Worm (Caenorhabditis elegans) whole organism, L4 larva: ENCODE measurements around the gene dpy-28.

Experiments
- F37D6.2 ChIP-seq: sonication (generic microtip); optimal IDR thresholded peaks from 2 replicates; lab custom pipeline; 2016; ENCODE audit warnings: mild to moderate bottlenecking, missing genetic modification characterization, missing compliant biosample characterization
- F44E2.7 ChIP-seq: fragments of 200-800 bp; sonication (Bioruptor generic); IDR thresholded peaks from 2 replicates; pipeline ENCODE4 v2.1.2; 2022; ENCODE audit warnings: missing genetic modification characterization, missing compliant biosample characterization
- Y48G9A.11 ChIP-seq: fragments of 200-800 bp; sonication (Bioruptor generic); IDR thresholded peaks from 2 replicates; pipeline ENCODE4 v1.3.6; 2022; ENCODE audit warnings: missing genetic modification reagents, missing genetic modification characterization, missing compliant biosample characterization
- Y5F2A.4 ChIP-seq: fragments of 200-800 bp; sonication (Bioruptor generic); optimal IDR thresholded peaks from 2 replicates; lab custom pipeline; 2018; ENCODE audit warnings: mild to moderate bottlenecking, missing genetic modification characterization, missing compliant biosample characterization
- Y75B8A.6 ChIP-seq: fragments of 200-800 bp; sonication (Bioruptor generic); IDR thresholded peaks from 2 replicates; pipeline ENCODE4 v1.3.6; 2022; ENCODE audit warnings: missing genetic modification reagents, missing genetic modification characterization, missing compliant biosample characterization
- ZK337.2 ChIP-seq: fragments of 200-800 bp; sonication (Bioruptor generic); IDR thresholded peaks from 2 replicates; pipeline ENCODE4 v1.3.6; 2022; ENCODE audit warnings: missing genetic modification reagents, missing genetic modification characterization, missing compliant biosample characterization
- aha-1 ChIP-seq: fragments of 150-350 bp; peaks from one replicate; lab custom pipeline; 2014; ENCODE audit warnings: missing biosample characterization, missing genetic modification characterization
- aly-2 ChIP-seq: sonication (generic microtip); optimal IDR thresholded peaks from 2 replicates; lab custom pipeline; 2018; ENCODE audit warnings: missing biosample characterization, missing genetic modification characterization
- ama-1 ChIP-seq: fragments of 150-350 bp; optimal IDR thresholded peaks from 2 replicates; lab custom pipeline; 2014; ENCODE audit warnings: inconsistent platforms, mixed read lengths
- ceh-32 ChIP-seq: sonication (generic microtip); optimal IDR thresholded peaks from 2 replicates; lab custom pipeline; 2016; ENCODE audit warnings: mild to moderate bottlenecking, missing genetic modification characterization, missing compliant biosample characterization; ENCODE audit not compliant: poor library complexity
- ceh-44 ChIP-seq: fragments of 200-800 bp; sonication (Bioruptor generic); IDR thresholded peaks from 2 replicates; pipeline ENCODE4 v1.3.6; 2022; ENCODE audit warnings: missing genetic modification reagents, missing genetic modification characterization, missing compliant biosample characterization
- ceh-62 ChIP-seq: sonication (generic microtip); optimal IDR thresholded peaks from 2 replicates; lab custom pipeline; 2017; ENCODE audit warnings: missing biosample characterization, missing genetic modification characterization
- daf-12 ChIP-seq: fragments of 150-350 bp; optimal IDR thresholded peaks from 2 replicates; lab custom pipeline; 2014; ENCODE audit warnings: missing biosample characterization, missing genetic modification reagents, missing genetic modification characterization
- dmd-9 ChIP-seq: fragments of 200-800 bp; sonication (Bioruptor generic); IDR thresholded peaks from 2 replicates; pipeline ENCODE4 v1.3.6; 2022; ENCODE audit warnings: missing genetic modification reagents, missing genetic modification characterization, missing compliant biosample characterization
- dpl-1 ChIP-seq: fragments of 150-350 bp; optimal IDR thresholded peaks from 2 replicates; lab custom pipeline; 2014; ENCODE audit warnings: missing biosample characterization, missing genetic modification reagents, missing genetic modification characterization
- egl-43 ChIP-seq: fragments of 200-800 bp; sonication (Bioruptor generic); IDR thresholded peaks from 2 replicates; pipeline ENCODE4 v1.3.6; 2022; ENCODE audit warnings: missing genetic modification reagents, missing genetic modification characterization, missing compliant biosample characterization
- fkh-10 ChIP-seq: fragments of 150-350 bp; optimal IDR thresholded peaks from 2 replicates; lab custom pipeline; 2014; ENCODE audit warnings: missing biosample characterization, missing genetic modification reagents, missing genetic modification characterization
- hlh-11 ChIP-seq: fragments of 200-800 bp; sonication (Bioruptor generic); optimal IDR thresholded peaks from 2 replicates; lab custom pipeline; 2018; ENCODE audit warnings: mild to moderate bottlenecking, missing genetic modification characterization, missing compliant biosample characterization
- hmg-1.1 ChIP-seq: fragments of 200-800 bp; sonication (Bioruptor generic); IDR thresholded peaks from 2 replicates; pipeline ENCODE4 v1.3.6; 2022; ENCODE audit warnings: missing genetic modification reagents, missing genetic modification characterization, missing compliant biosample characterization
- lin-13 ChIP-seq: fragments of 150-350 bp; optimal IDR thresholded peaks from 2 replicates; lab custom pipeline; 2014; ENCODE audit warnings: missing biosample characterization, missing genetic modification reagents, missing genetic modification characterization
- lin-29 ChIP-seq: fragments of 200-800 bp; sonication (Bioruptor generic); IDR thresholded peaks from 2 replicates; pipeline ENCODE4 v1.3.6; 2022; ENCODE audit warnings: missing genetic modification reagents, missing genetic modification characterization, missing compliant biosample characterization
- lin-38 ChIP-seq: fragments of 200-800 bp; sonication (Bioruptor generic); IDR thresholded peaks from 2 replicates; pipeline ENCODE4 v1.3.6; 2022; ENCODE audit warnings: missing genetic modification reagents, missing genetic modification characterization, missing compliant biosample characterization
- lir-3 ChIP-seq: sonication (generic microtip); optimal IDR thresholded peaks from 2 replicates; lab custom pipeline; 2016; ENCODE audit warnings: mild to moderate bottlenecking, missing genetic modification characterization, missing compliant biosample characterization
- madf-5 ChIP-seq, 2 experiments: fragments of 200-800 bp; sonication (Bioruptor generic); IDR thresholded peaks; 2 replicates each; pipeline ENCODE4 v1.3.6; 2022; ENCODE audit warnings: missing compliant biosample characterization in 2 of 2, missing genetic modification characterization in 2 of 2
- madf-9 ChIP-seq: fragments of 200-800 bp; sonication (Bioruptor generic); conservative IDR thresholded peaks from 2 replicates; pipeline ENCODE4 v1.3.6; 2022; ENCODE audit warnings: missing genetic modification reagents, missing genetic modification characterization, missing compliant biosample characterization
- mdt-29 ChIP-seq: fragments of 200-800 bp; sonication (Bioruptor generic); IDR thresholded peaks from 2 replicates; pipeline ENCODE4 v1.3.6; 2022; ENCODE audit warnings: missing genetic modification reagents, missing genetic modification characterization, missing compliant biosample characterization
- mxl-3 ChIP-seq: fragments of 200-800 bp; sonication (Bioruptor generic); optimal IDR thresholded peaks from 2 replicates; lab custom pipeline; 2018; ENCODE audit warnings: mild to moderate bottlenecking, missing genetic modification characterization, missing compliant biosample characterization
- nhr-102 ChIP-seq: sonication (generic microtip); optimal IDR thresholded peaks from 2 replicates; lab custom pipeline; 2016; ENCODE audit warnings: mild to moderate bottlenecking, missing genetic modification characterization, moderate library complexity, missing compliant biosample characterization
- nhr-25 ChIP-seq: sonication (generic microtip); optimal IDR thresholded peaks from 2 replicates; lab custom pipeline; 2017; ENCODE audit warnings: missing genetic modification characterization, mild to moderate bottlenecking, missing compliant biosample characterization, antibody characterized with exemption, moderate library complexity, borderline replicate concordance; ENCODE audit not compliant: insufficient read depth
- nhr-28 ChIP-seq: fragments of 150-350 bp; optimal IDR thresholded peaks from 2 replicates; lab custom pipeline; 2014; ENCODE audit warnings: missing biosample characterization, missing genetic modification characterization
- nhr-41 ChIP-seq: fragments of 200-800 bp; sonication (Bioruptor generic); IDR thresholded peaks from 2 replicates; pipeline ENCODE4 v1.3.6; 2022; ENCODE audit warnings: missing genetic modification reagents, missing genetic modification characterization, missing compliant biosample characterization
- nhr-42 ChIP-seq: fragments of 200-800 bp; sonication (Bioruptor generic); IDR thresholded peaks from 2 replicates; pipeline ENCODE4 v1.3.6; 2022; ENCODE audit warnings: missing genetic modification characterization, missing compliant biosample characterization
- nhr-6 ChIP-seq: fragments of 150-350 bp; optimal IDR thresholded peaks from 2 replicates; lab custom pipeline; 2014; ENCODE audit warnings: missing biosample characterization, missing genetic modification characterization
- nhr-77 ChIP-seq: fragments of 150-350 bp; optimal IDR thresholded peaks from 2 replicates; lab custom pipeline; 2014; ENCODE audit warnings: missing biosample characterization, missing genetic modification characterization
- pha-4 ChIP-seq, 2 experiments: fragments of 150-350 bp in 1 of 2; fragments of 200-800 bp in 1 of 2; sonication (Bioruptor generic) in 1 of 2; IDR thresholded peaks in 1 of 2; optimal IDR thresholded peaks in 1 of 2; 2 replicates each; pipeline versions ENCODE4 v1.3.6 to Lab custom; 2014 to 2022; ENCODE audit warnings: missing genetic modification characterization in 2 of 2, missing genetic modification reagents in 2 of 2, missing biosample characterization in 1 of 2, missing compliant biosample characterization in 1 of 2
- php-3 ChIP-seq: fragments of 200-800 bp; sonication (Bioruptor generic); IDR thresholded peaks from 2 replicates; pipeline ENCODE4 v1.3.6; 2022; ENCODE audit warnings: missing genetic modification reagents, missing genetic modification characterization, missing compliant biosample characterization
- saeg-2 ChIP-seq: fragments of 200-800 bp; sonication (Bioruptor generic); IDR thresholded peaks from 2 replicates; pipeline ENCODE4 v1.3.6; 2022; ENCODE audit warnings: missing genetic modification reagents, missing genetic modification characterization, missing compliant biosample characterization
- sdz-12 ChIP-seq: fragments of 200-800 bp; sonication (Bioruptor generic); optimal IDR thresholded peaks from 2 replicates; lab custom pipeline; 2018; ENCODE audit warnings: mild to moderate bottlenecking, missing genetic modification characterization, missing compliant biosample characterization
- set-16 ChIP-seq: fragments of 200-800 bp; sonication (Bioruptor generic); IDR thresholded peaks from 2 replicates; pipeline ENCODE4 v1.3.6; 2022; ENCODE audit warnings: missing genetic modification reagents, missing genetic modification characterization, missing compliant biosample characterization
- snpc-1.2 ChIP-seq: fragments of 200-800 bp; sonication (Bioruptor generic); IDR thresholded peaks from 2 replicates; pipeline ENCODE4 v1.3.6; 2022; ENCODE audit warnings: missing genetic modification reagents, missing genetic modification characterization, missing compliant biosample characterization
- snpc-4 ChIP-seq: fragments of 150-350 bp; optimal IDR thresholded peaks from 2 replicates; lab custom pipeline; 2014; ENCODE audit warnings: missing biosample characterization, missing genetic modification characterization
- spr-1 ChIP-seq: sonication (generic microtip); optimal IDR thresholded peaks from 2 replicates; lab custom pipeline; 2016; ENCODE audit warnings: mild to moderate bottlenecking, missing genetic modification characterization, missing compliant biosample characterization
- unc-130 ChIP-seq: sonication (generic microtip); optimal IDR thresholded peaks from 2 replicates; lab custom pipeline; 2016; ENCODE audit warnings: missing genetic modification reagents, missing genetic modification characterization, missing compliant biosample characterization
- unc-62 ChIP-seq, 3 experiments: fragments of 150-350 bp in 1 of 3; sonication (generic microtip); optimal IDR thresholded peaks in 2 of 3; peaks in 1 of 3; 1 replicate in 1 of 3; 2 replicates in 2 of 3; lab custom pipeline; 2014 to 2017; ENCODE audit warnings: missing biosample characterization in 3 of 3, missing genetic modification characterization in 3 of 3, missing genetic modification reagents in 3 of 3, missing genotype in 1 of 3
- zfp-3 ChIP-seq: fragments of 200-800 bp; sonication (Bioruptor generic); conservative IDR thresholded peaks from 2 replicates; pipeline ENCODE4 v1.3.6; 2022; ENCODE audit warnings: missing genetic modification reagents, missing genetic modification characterization, missing compliant biosample characterization
- ztf-7 ChIP-seq: fragments of 150-350 bp; optimal IDR thresholded peaks from 2 replicates; lab custom pipeline; 2014; ENCODE audit warnings: missing biosample characterization, missing genetic modification characterization

The dpy-28 gene

DNA sequence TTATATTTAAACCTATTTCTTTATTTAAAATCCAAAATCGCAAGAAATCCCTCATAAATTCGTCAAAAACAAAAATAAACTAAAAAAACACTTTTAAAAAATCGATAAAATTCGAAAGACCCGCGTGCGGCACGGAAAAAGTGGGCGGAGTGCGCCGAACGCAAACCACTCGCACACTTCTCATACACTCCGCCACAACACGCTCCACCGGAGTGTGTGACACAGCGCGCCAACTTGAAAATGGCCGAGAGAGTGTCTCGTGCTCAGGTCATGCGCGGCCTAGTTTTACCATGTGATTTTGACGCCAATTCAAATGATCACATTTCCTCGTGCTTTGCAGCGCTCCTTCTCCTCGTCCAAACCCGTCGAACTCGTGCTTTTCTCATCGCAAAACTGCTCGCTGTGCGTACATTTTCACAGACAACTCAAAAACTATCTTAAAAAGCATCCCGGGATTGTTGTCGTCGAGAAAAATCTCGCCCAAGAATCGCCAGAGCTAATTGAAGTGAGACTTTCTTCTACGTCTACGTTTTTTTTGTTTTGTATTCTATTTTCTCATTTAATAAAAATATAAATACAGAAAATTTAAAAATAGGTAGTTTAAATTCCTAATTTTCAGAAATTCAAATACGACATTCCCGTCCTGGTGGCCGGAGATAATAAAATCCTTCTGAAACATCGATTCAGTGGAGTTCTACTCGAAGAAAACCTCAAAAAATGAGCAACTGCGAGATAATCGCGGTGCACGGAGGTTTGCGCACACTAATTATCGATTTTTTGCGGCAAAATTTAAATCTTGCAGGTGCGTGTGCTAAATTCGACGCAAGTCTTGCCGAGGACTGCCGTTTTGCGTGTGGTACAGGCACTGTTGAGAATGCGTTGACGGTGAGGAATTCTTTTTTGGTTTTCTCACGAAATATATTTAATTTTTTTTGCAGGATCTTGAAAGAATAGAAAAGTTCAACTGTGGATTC is 3.6 kb upstream of the dpy-28 start, which contains the start of gene tasp-1 (continued):
- TF ChIP-seq pha-4 (GFP tag; IDR thresholded peaks at IDR 0.05; lab: Robert Waterston, UW) (peak; percentile 99), pha-4 (tag; optimal IDR thresholded peaks at IDR 0.05; lab: Kevin White, UChicago) (no peak), unc-130 (GFP tag; lab: Kevin White, UChicago) (peak; percentile 99), php-3 (GFP tag; lab: Robert Waterston, UW) (peak; percentile 99), aly-2 (peak; percentile 94), set-16 (GFP tag; lab: Robert Waterston, UW) (peak; percentile 99), saeg-2 (GFP tag; lab: Robert Waterston, UW) (peak; percentile 100), lin-38 (peak; percentile 99), mdt-29 (GFP tag; lab: Robert Waterston, UW) (peak; percentile 100), ztf-7 (tag; lab: Kevin White, UChicago) (peak; percentile 91), Y75B8A.6 (GFP tag; lab: Robert Waterston, UW) (peak; percentile 99), egl-43 (peak; percentile 100), dpl-1 (peak; percentile 100), ceh-44 (GFP tag; lab: Robert Waterston, UW) (peak; percentile 98), lin-29 (peak; percentile 99), snpc-4 (tag; lab: Kevin White, UChicago) (peak; percentile 66), lir-3 (tag; lab: Kevin White, UChicago) (peak; percentile 91), spr-1 (peak; percentile 98), zfp-3 (GFP tag; lab: Robert Waterston, UW) (peak; percentile 100), Y48G9A.11 (peak; percentile 96), Y5F2A.4 (peak; percentile 96), nhr-25 (tag; lab: Kevin White, UChicago) (peak; percentile 99), nhr-28 (peak; percentile 100), F37D6.2 (tag; lab: Kevin White, UChicago) (peak; percentile 98), madf-5 (GFP tag; IDR thresholded peaks at IDR 0.05; lab: Robert Waterston, UW) (peak; percentile 99), nhr-42 (GFP tag; lab: Robert Waterston, UW) (peak; percentile 100), ceh-32 (tag; lab: Kevin White, UChicago) (peak; percentile 90), mxl-3 (GFP tag; lab: Kevin White, UChicago) (peak; percentile 100), nhr-41 (GFP tag; lab: Robert Waterston, UW) (peak; percentile 99), F44E2.7 (GFP tag; lab: Robert Waterston, UW) (peak; percentile 100), madf-9 (peak; percentile 100), ama-1 (peak; percentile 77), ZK337.2 (GFP tag; lab: Robert Waterston, UW) (peak; percentile 96)

DNA sequence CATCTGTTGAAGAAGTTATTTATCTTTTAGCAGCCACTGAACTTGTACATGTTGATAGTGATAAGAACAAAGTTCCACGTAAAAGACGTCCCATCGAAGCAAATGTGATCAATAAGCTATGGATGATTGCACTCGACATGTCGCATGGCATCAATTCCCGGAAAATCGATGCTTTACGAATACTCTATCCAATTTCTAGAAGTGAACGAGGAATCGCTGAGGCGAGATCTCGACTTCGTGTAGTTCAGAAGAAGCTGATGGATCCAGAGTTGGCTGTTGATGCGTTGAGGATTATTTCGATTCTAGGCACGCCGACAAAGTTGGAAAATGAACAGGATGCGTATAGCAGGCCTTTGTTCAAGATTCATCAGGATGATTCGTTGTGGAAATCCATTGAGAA is 6.8 kb downstream of the dpy-28 start:
- TF ChIP-seq unc-62 (GFP tag; optimal IDR thresholded peaks at IDR 0.05 in 1 of 2; lab: Kevin White, UChicago) = peak in 1 of 2 experiments; percentile 58
- no peak for TF ChIP-seq unc-62 (tag; optimal IDR thresholded peaks at IDR 0.05; lab: Kevin White, UChicago)
- peak; percentile 79 for TF ChIP-seq aha-1 (tag; lab: Kevin White, UChicago)
- no peak for TF ChIP-seq nhr-102 (tag; lab: Kevin White, UChicago)
- TF ChIP-seq, all 104 proteins: peak for 2

DNA sequence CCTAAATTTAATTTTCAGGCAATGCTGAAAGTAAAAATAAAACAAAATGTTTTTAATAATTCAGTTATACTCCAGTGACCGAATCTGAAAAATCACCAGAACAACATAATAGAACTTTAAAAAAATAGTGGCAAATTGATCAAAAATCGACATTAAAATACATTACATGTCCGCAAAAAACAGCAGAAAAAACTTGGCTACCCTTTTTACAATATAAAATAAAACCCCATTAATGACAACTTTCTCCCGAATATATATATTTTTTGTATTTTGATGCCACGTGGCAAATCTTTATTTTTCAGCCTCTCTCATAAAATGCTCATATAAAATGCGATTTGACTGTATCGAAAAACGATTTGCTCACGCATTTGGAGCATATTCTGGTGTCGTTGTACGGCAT is 18.6 kb downstream of the dpy-28 start, which contains the start of gene ptr-19:
ptr-19 (plus strand) TSS at position 301 of the 400 bp plus-strand sequence.
- TF ChIP-seq fkh-10 (GFP tag; lab: Kevin White, UChicago) = no peak
- TF ChIP-seq ceh-62 (tag; lab: Kevin White, UChicago) = no peak
- no peak for TF ChIP-seq sdz-12 (GFP tag; lab: Kevin White, UChicago)
- no peak for TF ChIP-seq nhr-6 (tag; lab: Kevin White, UChicago)
- no peak for TF ChIP-seq aha-1 (tag; lab: Kevin White, UChicago)
- no peak for TF ChIP-seq nhr-77 (tag; lab: Kevin White, UChicago)
- no peak for TF ChIP-seq dmd-9 (GFP tag; lab: Robert Waterston, UW)
- TF ChIP-seq ztf-7 (tag; lab: Kevin White, UChicago) = no peak
- TF ChIP-seq lin-13 (GFP tag; lab: Kevin White, UChicago) = no peak
- TF ChIP-seq hmg-1.1 (GFP tag; lab: Robert Waterston, UW) = no peak
- TF ChIP-seq aly-2 = no peak
- no peak for TF ChIP-seq daf-12 (tag; lab: Kevin White, UChicago)
- TF ChIP-seq unc-62 (GFP tag; optimal IDR thresholded peaks at IDR 0.05 in 1 of 2; lab: Kevin White, UChicago) = no peak
- TF ChIP-seq unc-62 (tag; optimal IDR thresholded peaks at IDR 0.05; lab: Kevin White, UChicago) = no peak
- TF ChIP-seq snpc-1.2 (GFP tag; lab: Robert Waterston, UW) = no peak
- TF ChIP-seq hlh-11 (tag; lab: Kevin White, UChicago) = no peak
